Fruit fly (Drosophila melanogaster) whole organism: ENCODE measurements around the gene CG12355.

Experiments used
- CG8478 ChIP-seq: fragments of >200 bp; optimal IDR thresholded peaks from 2 replicates; lab custom pipeline; 2018; ENCODE audit warnings: inconsistent platforms
- Dll ChIP-seq: fragments of >200 bp; optimal IDR thresholded peaks from 2 replicates; lab custom pipeline; 2017
- psq ChIP-seq: fragments of >200 bp; optimal IDR thresholded peaks from 2 replicates; lab custom pipeline; 2017

DNA sequence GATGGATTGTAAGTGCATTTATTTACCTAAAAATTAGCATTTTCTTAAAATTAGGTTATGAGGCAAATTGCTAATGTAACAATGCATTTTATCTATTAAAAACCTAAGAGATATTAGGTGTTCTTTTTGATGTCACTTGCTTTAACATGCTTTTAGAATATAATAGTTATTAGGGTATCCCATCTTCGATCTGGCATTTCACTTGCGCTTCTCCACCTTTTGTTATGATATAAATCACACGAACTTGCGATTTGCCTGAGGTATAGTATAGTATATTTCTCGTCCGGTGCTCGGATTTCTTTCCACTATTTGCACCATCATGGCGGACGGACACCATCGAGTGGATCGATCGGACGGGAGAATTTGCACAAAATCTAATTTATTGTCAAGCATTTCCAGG is 34.7 kb upstream of the CG12355 start:
- no peak for TF ChIP-seq Dll (lab: Kevin White, UChicago)
- no peak for TF ChIP-seq CG8478
- TF ChIP-seq psq (lab: Kevin White, UChicago), result no peak
